Worm (Caenorhabditis elegans): ENCODE measurements around the gene col-142.

DNA sequence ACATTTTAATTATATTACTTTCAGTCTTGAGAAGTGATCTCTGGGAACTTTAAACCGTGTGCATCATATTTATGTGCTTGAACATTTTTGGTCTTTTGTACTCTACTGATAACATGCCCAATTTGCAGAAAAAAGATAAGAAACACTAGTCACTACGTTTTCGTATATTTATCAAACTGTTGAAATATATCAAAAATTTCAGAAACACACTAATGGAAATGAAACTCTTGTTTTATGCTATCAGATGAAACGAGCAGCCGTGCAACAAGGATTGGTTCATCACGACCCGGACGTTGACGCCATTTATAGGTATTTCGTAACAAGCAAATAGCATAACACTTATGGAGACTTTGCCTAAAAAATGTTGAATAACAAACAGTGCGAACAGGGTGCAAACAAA lies 7.5 kb upstream of the col-142 start:
- TF ChIP-seq dao-5 (tag; optimal IDR thresholded peaks at IDR 0.05) (no peak), W03F9.2 (tag; optimal IDR thresholded peaks at IDR 0.05) (no peak)
